Fruit fly (Drosophila melanogaster) whole organism: ENCODE results near the gene CG7884.

Source experiments
- CG8478 ChIP-seq: fragments of >200 bp; optimal IDR thresholded peaks from 2 replicates; lab custom pipeline; 2018; ENCODE audit warnings: inconsistent platforms
- EcR ChIP-seq, 2 experiments: fragments of >200 bp; optimal IDR thresholded peaks; 2 replicates each; lab custom pipeline; 2017; ENCODE audit warnings: missing biosample characterization in 2 of 2, missing genetic modification characterization in 2 of 2, missing genetic modification reagents in 2 of 2
- pan ChIP-seq: fragments of >200 bp; optimal IDR thresholded peaks from 2 replicates; lab custom pipeline; 2017
- usp ChIP-seq: fragments of >200 bp; optimal IDR thresholded peaks from 2 replicates; lab custom pipeline; 2017; ENCODE audit warnings: missing biosample characterization, missing genetic modification characterization, mixed read lengths

- no peak for TF ChIP-seq EcR (GFP tag; optimal IDR thresholded peaks at IDR 0.05; lab: Kevin White, UChicago)
- TF ChIP-seq usp = no peak
- TF ChIP-seq pan (lab: Kevin White, UChicago) = no peak
- TF ChIP-seq CG8478 (lab: Kevin White, UChicago) = no peak
Measured at dm6 chrX:19268484-19269068, 48.2 kb downstream of the CG7884 start, which contains the start of gene CG8010.
